Worm (Caenorhabditis elegans) whole organism, L3 larva: ENCODE measurements around the gene dex-1.

ENCODE experiments used
- elt-3 ChIP-seq, 3 experiments: fragments of 150-350 bp in 1 of 3; sonication (generic microtip) in 2 of 3; optimal IDR thresholded peaks; 2 replicates in 2 of 3; 4 replicates in 1 of 3; lab custom pipeline; 2014 to 2017; ENCODE audit warnings: missing biosample characterization in 3 of 3, missing genetic modification characterization in 3 of 3
- lin-39 ChIP-seq: fragments of 150-350 bp; optimal IDR thresholded peaks from 2 replicates; lab custom pipeline; 2018; ENCODE audit warnings: missing biosample characterization, missing genetic modification reagents, missing genetic modification characterization
- pha-4 ChIP-seq: fragments of 150-350 bp; optimal IDR thresholded peaks from 2 replicates; lab custom pipeline; 2014; ENCODE audit warnings: missing biosample characterization, missing genetic modification reagents, missing genetic modification characterization
- ztf-4 ChIP-seq: fragments of 150-350 bp; optimal IDR thresholded peaks from 2 replicates; lab custom pipeline; 2014; ENCODE audit warnings: missing biosample characterization, missing genetic modification characterization

ce11 chrIII:5584647-5585046 lies 58.7 kb downstream of the dex-1 start, which contains the start of gene F56D2.3:
- TF ChIP-seq lin-39 (tag; lab: Kevin White, UChicago) = no peak
- no peak for TF ChIP-seq elt-3 (tag; optimal IDR thresholded peaks at IDR 0.05; lab: Kevin White, UChicago)
- TF ChIP-seq pha-4 (tag; lab: Kevin White, UChicago) = peak; percentile 2
- no peak for TF ChIP-seq ztf-4 (tag; lab: Kevin White, UChicago)
